Fruit fly (Drosophila melanogaster) whole organism, embryonic: Measurements from ENCODE around the gene CG4017.

Source experiments
- Antp ChIP-seq: fragments of 200-800 bp; sonication (Bioruptor generic); optimal IDR thresholded peaks from 3 replicates; lab custom pipeline; 2016; ENCODE audit warnings: missing biosample characterization, missing genetic modification characterization
- Blimp-1 ChIP-seq: fragments of 200-800 bp; sonication (Bioruptor generic); optimal IDR thresholded peaks from 3 replicates; lab custom pipeline; 2018; ENCODE audit warnings: missing biosample characterization, missing genetic modification characterization, mild to moderate bottlenecking, moderate library complexity, missing genetic modification reagents
- BtbVII ChIP-seq: fragments of 200-800 bp; sonication (Bioruptor generic); optimal IDR thresholded peaks from 3 replicates; lab custom pipeline; 2017; ENCODE audit warnings: missing biosample characterization, mild to moderate bottlenecking, missing genetic modification characterization
- CG12769 ChIP-seq: fragments of 200-800 bp; sonication (Bioruptor generic); optimal IDR thresholded peaks from 2 replicates; lab custom pipeline; 2019; ENCODE audit warnings: missing biosample characterization, mild to moderate bottlenecking, missing genetic modification characterization, moderate library complexity
- CG13894 ChIP-seq: fragments of 200-800 bp; sonication (Bioruptor generic); optimal IDR thresholded peaks from 3 replicates; lab custom pipeline; 2018; ENCODE audit warnings: missing biosample characterization, mild to moderate bottlenecking, missing genetic modification characterization, moderate library complexity
- CG15011 ChIP-seq: fragments of 200-800 bp; sonication (Bioruptor generic); optimal IDR thresholded peaks from 3 replicates; lab custom pipeline; 2018; ENCODE audit warnings: missing biosample characterization, mild to moderate bottlenecking, missing genetic modification characterization
- CG15269 ChIP-seq: fragments of 200-800 bp; sonication (Bioruptor generic); optimal IDR thresholded peaks from 2 replicates; lab custom pipeline; 2018; ENCODE audit warnings: missing biosample characterization, mild to moderate bottlenecking, missing genetic modification characterization, moderate library complexity
- CG7372 ChIP-seq: fragments of 200-800 bp; sonication (Bioruptor generic); IDR thresholded peaks from 2 replicates; pipeline ENCODE4 v1.3.6; 2022; ENCODE audit warnings: missing biosample characterization, missing genetic modification characterization
- CG7839 ChIP-seq: fragments of 200-800 bp; sonication (Bioruptor generic); optimal IDR thresholded peaks from 3 replicates; lab custom pipeline; 2018; ENCODE audit warnings: missing biosample characterization, mild to moderate bottlenecking, missing genetic modification characterization, moderate library complexity
- Deaf1 ChIP-seq: fragments of 200-800 bp; optimal IDR thresholded peaks from 3 replicates; lab custom pipeline; 2019; ENCODE audit warnings: missing biosample characterization, mild to moderate bottlenecking, missing genetic modification characterization, moderate library complexity
- Ets65A ChIP-seq: fragments of 200-800 bp; sonication (Bioruptor generic); peaks from one replicate; lab custom pipeline; 2016; ENCODE audit warnings: missing biosample characterization, missing genetic modification characterization
- HLH4C ChIP-seq: fragments of 200-800 bp; sonication (Bioruptor generic); IDR thresholded peaks from 3 replicates; pipeline ENCODE4 v1.3.6; 2022; ENCODE audit warnings: missing biosample characterization, missing genetic modification characterization; ENCODE audit not compliant: partially characterized antibody
- Lhr ChIP-seq: fragments of 200-800 bp; sonication (Bioruptor generic); optimal IDR thresholded peaks from 3 replicates; lab custom pipeline; 2017; ENCODE audit warnings: mild to moderate bottlenecking, missing biosample characterization, missing genetic modification reagents, missing genetic modification characterization
- NFAT ChIP-seq: fragments of 200-800 bp; sonication (Bioruptor generic); IDR thresholded peaks from 2 replicates; pipeline ENCODE4 v1.3.6; 2022; ENCODE audit warnings: missing biosample characterization, missing genetic modification characterization
- Optix ChIP-seq: fragments of 200-800 bp; sonication (Bioruptor generic); IDR thresholded peaks from 3 replicates; pipeline ENCODE4 v1.3.6; 2022; ENCODE audit warnings: missing biosample characterization, missing genetic modification characterization
- Rx ChIP-seq: fragments of 200-800 bp; sonication (Bioruptor generic); IDR thresholded peaks from 2 replicates; pipeline ENCODE4 v1.3.6; 2022; ENCODE audit warnings: missing biosample characterization, missing genetic modification characterization
- Scr ChIP-seq: fragments of 200-800 bp; sonication (Bioruptor generic); IDR thresholded peaks from 2 replicates; pipeline ENCODE4 v1.3.6; 2022; ENCODE audit warnings: missing biosample characterization, missing genetic modification characterization; ENCODE audit not compliant: partially characterized antibody
- Tbp ChIP-seq: fragments of >200 bp; optimal IDR thresholded peaks from 2 replicates; lab custom pipeline; 2018; ENCODE audit warnings: missing biosample characterization, missing genetic modification characterization
- Vsx1 ChIP-seq: fragments of 200-800 bp; sonication (Bioruptor generic); optimal IDR thresholded peaks from 2 replicates; lab custom pipeline; 2017; ENCODE audit warnings: missing biosample characterization, mild to moderate bottlenecking, missing genetic modification characterization, missing genetic modification reagents
- abd-A ChIP-seq: fragments of 200-800 bp; sonication (Bioruptor generic); optimal IDR thresholded peaks from 3 replicates; lab custom pipeline; 2019; ENCODE audit warnings: missing biosample characterization, mild to moderate bottlenecking, missing genetic modification characterization, moderate library complexity
- ato ChIP-seq: fragments of 200-800 bp; sonication (Bioruptor generic); IDR thresholded peaks from 2 replicates; pipeline ENCODE4 v1.3.6; 2022; ENCODE audit warnings: missing biosample characterization, missing genetic modification characterization; ENCODE audit not compliant: partially characterized antibody
- az2 ChIP-seq: fragments of 200-800 bp; sonication (Bioruptor generic); optimal IDR thresholded peaks from 3 replicates; lab custom pipeline; 2016; ENCODE audit warnings: missing biosample characterization, missing genetic modification characterization
- chif ChIP-seq, 2 experiments: fragments of 200-800 bp; sonication (Bioruptor generic); optimal IDR thresholded peaks; 3 replicates each; lab custom pipeline; 2016; ENCODE audit warnings: missing biosample characterization in 2 of 2, missing genetic modification characterization in 2 of 2
- chinmo ChIP-seq: fragments of 200-800 bp; sonication (Bioruptor generic); IDR thresholded peaks from 4 replicates; pipeline ENCODE4 v1.3.6; 2022; ENCODE audit warnings: missing biosample characterization, missing genetic modification characterization; ENCODE audit not compliant: partially characterized antibody
- en ChIP-seq: fragments of 200-800 bp; sonication (Bioruptor generic); optimal IDR thresholded peaks from 2 replicates; lab custom pipeline; 2016; ENCODE audit warnings: missing biosample characterization, missing genetic modification characterization
- fd3F ChIP-seq: fragments of 200-800 bp; sonication (Bioruptor generic); optimal IDR thresholded peaks from 2 replicates; lab custom pipeline; 2018; ENCODE audit warnings: missing biosample characterization, mild to moderate bottlenecking, missing genetic modification characterization, moderate library complexity
- fd64A ChIP-seq: fragments of 200-800 bp; sonication (Bioruptor generic); optimal IDR thresholded peaks from 3 replicates; lab custom pipeline; 2018; ENCODE audit warnings: missing biosample characterization, mild to moderate bottlenecking, missing genetic modification characterization
- nom ChIP-seq: fragments of 200-800 bp; sonication (Bioruptor generic); optimal IDR thresholded peaks from 2 replicates; lab custom pipeline; 2017; ENCODE audit warnings: missing biosample characterization, missing genetic modification characterization, mild to moderate bottlenecking, moderate library complexity, missing genetic modification reagents
- oc ChIP-seq: fragments of 200-800 bp; sonication (Bioruptor generic); optimal IDR thresholded peaks from 2 replicates; lab custom pipeline; 2018; ENCODE audit warnings: missing biosample characterization, mild to moderate bottlenecking, missing genetic modification characterization, moderate library complexity
- seq ChIP-seq: fragments of 200-800 bp; sonication (Bioruptor generic); IDR thresholded peaks from 2 replicates; pipeline ENCODE4 v1.3.6; 2022; ENCODE audit warnings: missing biosample characterization, missing genetic modification characterization
- sim ChIP-seq: fragments of 200-800 bp; sonication (Bioruptor generic); IDR thresholded peaks from 2 replicates; pipeline ENCODE4 v1.3.6; 2022; ENCODE audit warnings: missing biosample characterization, missing genetic modification characterization
- sima ChIP-seq: fragments of 200-800 bp; sonication (Bioruptor generic); optimal IDR thresholded peaks from 2 replicates; lab custom pipeline; 2016; ENCODE audit warnings: missing biosample characterization, missing genetic modification characterization
- toy ChIP-seq: fragments of 200-800 bp; sonication (Bioruptor generic); IDR thresholded peaks from 2 replicates; pipeline ENCODE4 v1.3.6; 2022; ENCODE audit warnings: missing biosample characterization, missing genetic modification characterization
- twi ChIP-seq: fragments of 200-800 bp; optimal IDR thresholded peaks from 2 replicates; lab custom pipeline; 2019; ENCODE audit warnings: missing biosample characterization, mild to moderate bottlenecking, missing genetic modification characterization, moderate library complexity
- vvl ChIP-seq: fragments of 200-800 bp; sonication (Bioruptor generic); IDR thresholded peaks from 2 replicates; pipeline ENCODE4 v1.3.6; 2022; ENCODE audit warnings: missing biosample characterization, missing genetic modification characterization
- z ChIP-seq: fragments of 200-800 bp; sonication (Bioruptor generic); IDR thresholded peaks from 3 replicates; pipeline ENCODE4 v1.3.6; 2022; ENCODE audit warnings: missing biosample characterization, missing genetic modification characterization

CG4017 gene

dm6 chr2L:9766758-9767157 is at the start of gene CG4017:
TSS of gene CG4017 (plus strand) at chr2L:9767058.
- no peak for TF ChIP-seq ato (GFP tag; lab: Robert Waterston, UW)
- no peak for TF ChIP-seq Antp (GFP tag; lab: Kevin White, UChicago)
- TF ChIP-seq CG7839 (tag; lab: Kevin White, UChicago) = no peak
- no peak for TF ChIP-seq twi (tag; lab: Kevin White, UChicago)
- no peak for TF ChIP-seq Tbp
- no peak for TF ChIP-seq CG15269
- TF ChIP-seq en (GFP tag; lab: Kevin White, UChicago) = no peak

- TF ChIP-seq sima (GFP tag; lab: Kevin White, UChicago) (no peak), seq (GFP tag; lab: Robert Waterston, UW) (no peak), CG12769 (tag; lab: Kevin White, UChicago) (peak; percentile 70), Scr (GFP tag; lab: Robert Waterston, UW) (no peak), Vsx1 (GFP tag; lab: Kevin White, UChicago) (peak; percentile 34), BtbVII (GFP tag; lab: Kevin White, UChicago) (no peak), CG7372 (GFP tag; lab: Robert Waterston, UW) (no peak), Blimp-1 (GFP tag; lab: Kevin White, UChicago) (peak; percentile 10), Optix (GFP tag; lab: Robert Waterston, UW) (no peak), oc (peak; percentile 67), chinmo (GFP tag; lab: Robert Waterston, UW) (peak; percentile 75; the same call in 2 of the 4 replicates), CG15011 (GFP tag; lab: Kevin White, UChicago) (no peak), az2 (no peak), fd3F (GFP tag; lab: Kevin White, UChicago) (no peak), vvl (GFP tag; lab: Robert Waterston, UW) (peak; percentile 69), nom (no peak), CG13894 (peak; percentile 76), abd-A (peak; percentile 44)
These were observed 38.1 kb upstream of the CG4017 start for dm6 chr2L:9728791-9729190.

dm6 chr2L:9729618-9730284 is 37.1 kb upstream of the CG4017 start, which contains the start of gene CG13116:
TSS of gene CG13116 (plus strand) at chr2L:9729940.
- TF ChIP-seq chinmo (GFP tag; lab: Robert Waterston, UW) (no peak), Deaf1 (tag; lab: Kevin White, UChicago) (peak; percentile 76), Rx (no peak), CG12769 (tag; lab: Kevin White, UChicago) (peak; percentile 18), Lhr (GFP tag; lab: Kevin White, UChicago) (no peak), HLH4C (GFP tag; lab: Robert Waterston, UW) (no peak), sim (GFP tag; lab: Robert Waterston, UW) (no peak), chif (GFP tag; optimal IDR thresholded peaks at IDR 0.05; lab: Kevin White, UChicago) (no peak), fd64A (no peak), Ets65A (GFP tag; lab: Kevin White, UChicago) (peak; percentile 56), NFAT (GFP tag; lab: Robert Waterston, UW) (no peak), toy (no peak), z (GFP tag; lab: Robert Waterston, UW) (peak; percentile 70; the same call in 2 of the 3 replicates)
